Worm (Caenorhabditis elegans): Measurements from ENCODE around the gene col-77.

- TF ChIP-seq nhr-12 (tag; optimal IDR thresholded peaks at IDR 0.05) (no peak), gmeb-1 (tag; optimal IDR thresholded peaks at IDR 0.05) (no peak), snpc-4 (tag; optimal IDR thresholded peaks at IDR 0.05) (no peak), nhr-11 (tag; optimal IDR thresholded peaks at IDR 0.05) (no peak)
Measured at ce11 chrII:8321244-8321643, 37.9 kb downstream of the col-77 start, which contains the start of gene shw-1.

Measured in whole organism, L2 larva.